Fruit fly (Drosophila melanogaster) whole organism, adult: ENCODE measurements around the gene Gug.

Experiments used
- CG11617 ChIP-seq: fragments of 200-800 bp; sonication (Bioruptor generic); optimal IDR thresholded peaks from 2 replicates; lab custom pipeline; 2017; ENCODE audit warnings: mild to moderate bottlenecking, missing biosample characterization, missing genetic modification reagents, missing genetic modification characterization
- CG12768 ChIP-seq: fragments of 200-800 bp; sonication (Bioruptor generic); optimal IDR thresholded peaks from 2 replicates; lab custom pipeline; 2017; ENCODE audit warnings: missing biosample characterization, missing genetic modification characterization, mild to moderate bottlenecking, moderate library complexity, missing genetic modification reagents
- CG14711 ChIP-seq: fragments of 200-800 bp; sonication (Bioruptor generic); optimal IDR thresholded peaks from 2 replicates; lab custom pipeline; 2018; ENCODE audit warnings: missing biosample characterization, mild to moderate bottlenecking, missing genetic modification characterization, moderate library complexity
- CG1620 ChIP-seq: fragments of 200-800 bp; sonication (Bioruptor generic); optimal IDR thresholded peaks from 2 replicates; lab custom pipeline; 2016; ENCODE audit warnings: missing biosample characterization, missing genetic modification characterization
- CG33017 ChIP-seq: fragments of 200-800 bp; sonication (Bioruptor generic); optimal IDR thresholded peaks from 2 replicates; lab custom pipeline; 2018; ENCODE audit warnings: missing biosample characterization, mild to moderate bottlenecking, missing genetic modification characterization, moderate library complexity
- CG5204 ChIP-seq: fragments of 200-800 bp; sonication (Bioruptor generic); optimal IDR thresholded peaks from 2 replicates; lab custom pipeline; 2016; ENCODE audit warnings: missing biosample characterization, missing genetic modification characterization
- CG7045 ChIP-seq: fragments of 200-800 bp; sonication (Bioruptor generic); optimal IDR thresholded peaks from 2 replicates; lab custom pipeline; 2017; ENCODE audit warnings: missing biosample characterization, mild to moderate bottlenecking, missing genetic modification characterization
- CG7101 ChIP-seq: fragments of 200-800 bp; sonication (Bioruptor generic); optimal IDR thresholded peaks from 2 replicates; lab custom pipeline; 2018; ENCODE audit warnings: missing biosample characterization, mild to moderate bottlenecking, missing genetic modification characterization, moderate library complexity
- Clk ChIP-seq: fragments of 200-800 bp; sonication (Bioruptor generic); optimal IDR thresholded peaks from 2 replicates; lab custom pipeline; 2017; ENCODE audit warnings: missing biosample characterization, missing genetic modification characterization
- Crg-1 ChIP-seq: fragments of 200-800 bp; sonication (Bioruptor generic); optimal IDR thresholded peaks from 2 replicates; lab custom pipeline; 2016; ENCODE audit warnings: missing biosample characterization, missing genetic modification characterization
- Hr96 ChIP-seq: fragments of 200-800 bp; sonication (Bioruptor generic); optimal IDR thresholded peaks from 2 replicates; lab custom pipeline; 2016; ENCODE audit warnings: missing biosample characterization, missing genetic modification characterization
- Mnt ChIP-seq: fragments of 200-800 bp; sonication (Bioruptor generic); optimal IDR thresholded peaks from 2 replicates; lab custom pipeline; 2016; ENCODE audit warnings: missing biosample characterization, mild to moderate bottlenecking, missing genetic modification characterization
- bab1 ChIP-seq: fragments of 200-800 bp; sonication (Bioruptor generic); optimal IDR thresholded peaks from 3 replicates; lab custom pipeline; 2019; ENCODE audit warnings: missing biosample characterization, mild to moderate bottlenecking, missing genetic modification characterization, moderate library complexity
- cic ChIP-seq: fragments of 200-800 bp; sonication (Bioruptor generic); optimal IDR thresholded peaks from 2 replicates; lab custom pipeline; 2017; ENCODE audit warnings: missing biosample characterization, mild to moderate bottlenecking, missing genetic modification characterization, moderate library complexity
- cnc ChIP-seq, 2 experiments: fragments of >200 bp; optimal IDR thresholded peaks; 2 replicates each; lab custom pipeline; 2017
- kay ChIP-seq: fragments of 200-800 bp; sonication (Bioruptor generic); peaks from one replicate; lab custom pipeline; 2016; ENCODE audit warnings: missing biosample characterization, missing genetic modification characterization, borderline replicate concordance
- ovo ChIP-seq: fragments of 200-800 bp; sonication (Bioruptor generic); optimal IDR thresholded peaks from 2 replicates; lab custom pipeline; 2016; ENCODE audit warnings: missing biosample characterization, missing genetic modification characterization
- pad ChIP-seq: fragments of 200-800 bp; sonication (Bioruptor generic); optimal IDR thresholded peaks from 3 replicates; lab custom pipeline; 2017; ENCODE audit warnings: missing biosample characterization, missing genetic modification characterization, mild to moderate bottlenecking, moderate library complexity, missing genetic modification reagents
- tj ChIP-seq: fragments of 200-800 bp; sonication (Bioruptor generic); optimal IDR thresholded peaks from 3 replicates; lab custom pipeline; 2017; ENCODE audit warnings: missing biosample characterization, mild to moderate bottlenecking, missing genetic modification characterization, moderate library complexity
- toe ChIP-seq: fragments of 200-800 bp; sonication (Bioruptor generic); optimal IDR thresholded peaks from 2 replicates; lab custom pipeline; 2016; ENCODE audit warnings: missing biosample characterization, missing genetic modification characterization

Gene Gug

DNA sequence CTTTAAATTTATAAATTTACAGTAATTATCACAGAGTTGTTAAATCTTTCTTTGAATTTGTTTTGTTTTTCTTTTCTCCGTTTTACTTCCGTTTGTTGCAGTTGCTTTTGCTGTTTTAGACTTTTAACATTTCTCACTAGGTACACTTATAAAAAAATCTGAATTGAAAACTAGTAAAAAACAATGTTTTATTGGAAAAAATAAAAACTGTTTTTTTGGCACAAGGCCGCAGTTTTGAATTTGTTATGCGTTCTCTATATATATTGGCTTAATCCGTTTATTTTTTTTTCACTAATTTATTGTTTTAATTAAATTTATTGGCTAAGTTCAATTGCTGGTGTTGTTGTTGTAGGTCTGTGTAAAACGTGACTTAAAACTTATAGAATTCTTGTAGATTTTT lies 9.6 kb upstream of the Gug start:
- TF ChIP-seq Crg-1 (GFP tag; lab: Kevin White, UChicago) (no peak), CG14711 (tag; lab: Kevin White, UChicago) (no peak), toe (GFP tag; lab: Kevin White, UChicago) (no peak), CG5204 (GFP tag; lab: Kevin White, UChicago) (no peak), ovo (GFP tag; lab: Kevin White, UChicago) (no peak), CG7045 (no peak)

DNA sequence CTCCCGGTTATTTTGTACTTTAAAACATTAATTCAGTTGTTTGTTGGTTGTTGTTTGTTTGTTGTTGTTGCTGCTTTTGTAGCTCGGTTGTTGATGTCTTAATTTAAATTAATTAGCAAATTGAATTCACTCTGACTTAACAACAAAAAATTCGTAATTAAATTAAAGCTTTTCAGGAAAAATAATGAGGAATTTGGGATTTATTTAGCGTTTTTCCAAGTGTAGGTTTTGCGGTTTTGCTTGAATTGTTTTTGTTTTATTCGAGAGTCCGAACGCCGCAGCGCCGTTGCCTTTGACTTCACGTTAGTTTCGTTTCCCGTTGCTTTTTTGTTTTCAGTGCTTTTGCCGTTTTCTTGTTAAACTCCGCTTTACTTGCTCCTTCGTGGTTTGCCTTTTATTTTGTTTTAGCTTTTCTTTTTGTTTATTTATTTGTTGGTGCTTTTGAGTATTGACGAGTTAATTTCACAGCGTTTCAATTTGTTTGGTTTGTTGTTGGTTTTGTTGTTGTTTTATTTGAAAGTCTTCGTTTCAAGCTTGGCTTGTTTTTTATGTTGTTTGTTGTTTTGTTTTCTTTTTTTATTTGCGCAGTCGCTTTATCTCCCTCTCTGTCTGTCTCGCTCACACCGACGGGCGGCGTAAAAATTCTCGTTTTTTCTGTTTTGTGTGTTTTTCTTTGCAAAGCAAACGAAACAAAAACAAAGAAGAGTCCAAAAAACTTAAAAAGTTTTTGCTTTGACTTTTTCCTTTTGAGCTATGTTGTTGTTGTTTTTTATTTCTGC lies 8.8 kb upstream of the Gug start:
- TF ChIP-seq CG7101 (tag; lab: Kevin White, UChicago) (no peak), bab1 (GFP tag; lab: Kevin White, UChicago) (no peak), Mnt (no peak), pad (GFP tag; lab: Kevin White, UChicago) (no peak), CG7045 (peak; percentile 61), CG5204 (GFP tag; lab: Kevin White, UChicago) (no peak), CG11617 (GFP tag; lab: Kevin White, UChicago) (peak; percentile 22), toe (GFP tag; lab: Kevin White, UChicago) (no peak), CG12768 (GFP tag; lab: Kevin White, UChicago) (peak; percentile 39), CG1620 (no peak), cnc (optimal IDR thresholded peaks at IDR 0.05; lab: Kevin White, UChicago) (no peak), CG14711 (tag; lab: Kevin White, UChicago) (no peak), Crg-1 (GFP tag; lab: Kevin White, UChicago) (no peak), tj (GFP tag; lab: Kevin White, UChicago) (no peak), kay (GFP tag; lab: Kevin White, UChicago) (peak; percentile 96), cic (GFP tag; lab: Kevin White, UChicago) (no peak), ovo (GFP tag; lab: Kevin White, UChicago) (peak; percentile 49), CG33017 (peak; percentile 55), Clk (GFP tag; lab: Kevin White, UChicago) (peak; percentile 10), Hr96 (no peak)

DNA sequence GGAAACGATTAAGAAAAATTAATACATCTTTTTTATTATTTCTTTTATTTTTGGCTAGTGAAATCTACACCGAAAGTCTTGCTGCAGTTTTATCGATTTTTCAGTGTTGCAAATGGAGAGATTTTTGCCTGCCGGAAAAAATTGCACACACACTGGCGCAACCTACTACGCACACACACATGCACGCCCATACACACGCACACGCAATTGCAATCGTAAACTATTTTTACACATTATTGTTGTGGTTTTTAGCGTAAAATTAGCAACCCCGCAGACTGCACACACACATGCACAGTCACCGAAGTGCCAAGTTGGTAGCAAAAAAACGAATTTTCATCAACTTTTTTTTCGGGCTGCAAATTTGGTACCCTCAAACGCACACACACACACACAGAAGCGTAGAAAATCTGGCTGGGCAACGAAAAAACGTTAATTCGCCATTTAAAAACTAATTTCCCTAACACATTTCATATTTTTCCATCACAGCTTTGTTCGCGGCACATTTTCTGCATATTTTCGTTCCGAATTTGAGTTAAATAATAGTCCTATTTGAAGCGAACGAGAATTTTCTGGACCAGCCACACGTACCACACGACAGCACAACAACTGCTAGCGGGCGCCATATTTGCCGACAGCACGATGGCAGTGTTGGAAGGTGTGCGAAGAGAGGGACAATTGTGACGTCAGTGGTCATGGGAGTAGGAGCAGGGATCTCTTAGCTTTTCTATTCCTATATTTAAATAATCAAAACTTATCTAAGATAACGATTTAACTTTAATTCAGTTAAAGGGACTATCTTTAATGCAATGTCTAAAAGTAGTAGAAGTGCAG lies 7.8 kb upstream of the Gug start, which contains the start of gene Unr:
Gene Unr (minus strand): TSS at position 637 of the 831 bp plus-strand sequence.
- peak; percentile 65 for TF ChIP-seq CG14711 (tag; lab: Kevin White, UChicago)
- TF ChIP-seq CG1620: peak; percentile 94
- TF ChIP-seq CG7045: peak; percentile 61
- peak; percentile 91 for TF ChIP-seq Crg-1 (GFP tag; lab: Kevin White, UChicago)
- peak; percentile 79 for TF ChIP-seq ovo (GFP tag; lab: Kevin White, UChicago)
- peak; percentile 79 for TF ChIP-seq CG11617 (GFP tag; lab: Kevin White, UChicago)
- TF ChIP-seq pad (GFP tag; lab: Kevin White, UChicago): peak; percentile 73
- peak; percentile 85 for TF ChIP-seq bab1 (GFP tag; lab: Kevin White, UChicago)
- no peak for TF ChIP-seq kay (GFP tag; lab: Kevin White, UChicago)
- TF ChIP-seq cnc (optimal IDR thresholded peaks at IDR 0.05; lab: Kevin White, UChicago): no peak
- peak; percentile 96 for TF ChIP-seq cic (GFP tag; lab: Kevin White, UChicago)
- TF ChIP-seq Mnt: peak; percentile 80
- peak; percentile 81 for TF ChIP-seq CG12768 (GFP tag; lab: Kevin White, UChicago)
- TF ChIP-seq toe (GFP tag; lab: Kevin White, UChicago): no peak
- TF ChIP-seq Hr96: no peak
- peak; percentile 38 for TF ChIP-seq Clk (GFP tag; lab: Kevin White, UChicago)
- no peak for TF ChIP-seq CG5204 (GFP tag; lab: Kevin White, UChicago)
- peak; percentile 88 for TF ChIP-seq tj (GFP tag; lab: Kevin White, UChicago)
- TF ChIP-seq CG33017: peak; percentile 71
- TF ChIP-seq CG7101 (tag; lab: Kevin White, UChicago): peak; percentile 82

DNA sequence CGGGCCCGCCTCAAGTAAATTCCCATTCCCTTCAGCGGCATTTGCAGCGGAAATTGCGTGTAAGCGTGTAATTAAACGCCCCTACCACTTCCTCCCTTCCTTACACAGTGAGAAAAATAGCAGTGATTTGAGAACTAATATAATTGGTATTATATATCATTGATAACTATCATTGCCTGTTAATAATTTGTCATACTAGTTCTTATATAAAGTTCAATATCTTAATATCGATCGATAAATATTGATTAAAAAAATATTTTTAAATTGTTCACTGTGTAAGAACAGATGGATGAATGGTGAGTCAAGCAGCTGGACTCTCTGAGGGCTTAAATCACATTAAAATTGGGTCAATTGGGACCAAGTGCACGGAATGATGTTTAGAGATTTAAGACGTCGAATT lies 4.7 kb upstream of the Gug start:
- TF ChIP-seq CG7101 (tag; lab: Kevin White, UChicago): peak; percentile 29
- no peak for TF ChIP-seq Hr96
- peak; percentile 64 for TF ChIP-seq bab1 (GFP tag; lab: Kevin White, UChicago)
- TF ChIP-seq CG11617 (GFP tag; lab: Kevin White, UChicago): peak; percentile 3
- TF ChIP-seq cic (GFP tag; lab: Kevin White, UChicago): peak; percentile 0
- no peak for TF ChIP-seq kay (GFP tag; lab: Kevin White, UChicago)
- peak; percentile 61 for TF ChIP-seq CG14711 (tag; lab: Kevin White, UChicago)
- TF ChIP-seq pad (GFP tag; lab: Kevin White, UChicago): no peak

DNA sequence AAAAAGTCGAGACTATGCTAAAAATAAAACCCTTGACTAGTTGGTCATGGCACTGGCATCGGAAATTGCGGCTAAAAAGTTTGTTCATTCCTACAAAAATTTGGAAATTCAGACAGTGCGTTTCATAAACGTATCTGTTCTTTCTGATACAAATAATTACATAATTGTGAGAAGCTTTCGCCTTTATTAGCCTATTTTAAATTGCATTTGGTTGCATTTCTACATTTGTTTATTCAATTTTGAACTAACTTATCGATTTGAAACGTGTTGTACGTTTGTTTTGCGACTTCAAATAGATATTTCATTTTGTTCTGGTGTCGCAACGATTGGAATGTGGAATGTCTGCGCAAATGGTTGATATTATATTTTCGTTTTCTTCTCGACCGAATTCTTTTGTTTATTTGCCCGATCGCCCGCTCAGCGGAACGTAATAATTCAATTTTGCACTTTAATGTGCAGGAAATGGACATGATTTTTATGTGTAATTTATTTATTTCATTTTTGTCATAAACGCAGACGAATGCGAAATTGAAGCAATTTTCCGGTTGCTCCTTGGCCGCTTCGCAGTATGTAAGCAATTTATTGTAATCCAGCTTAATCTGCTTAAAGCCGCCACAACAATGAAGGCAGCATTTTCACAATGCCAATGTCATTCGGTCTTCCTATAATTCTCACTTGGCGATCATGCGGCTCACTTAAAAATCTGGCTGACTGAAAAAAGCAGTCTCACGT lies 3.5 kb upstream of the Gug start:
- TF ChIP-seq tj (GFP tag; lab: Kevin White, UChicago) (peak; percentile 98), cic (GFP tag; lab: Kevin White, UChicago) (no peak)
